Worm (Caenorhabditis elegans): ENCODE data around the gene Y38H6C.18.
"Not testable (repeated sequence)": the region's sequence is repeated elsewhere in the genome, so short reads cannot be mapped to it uniquely, and the experiment has no call there.

DNA sequence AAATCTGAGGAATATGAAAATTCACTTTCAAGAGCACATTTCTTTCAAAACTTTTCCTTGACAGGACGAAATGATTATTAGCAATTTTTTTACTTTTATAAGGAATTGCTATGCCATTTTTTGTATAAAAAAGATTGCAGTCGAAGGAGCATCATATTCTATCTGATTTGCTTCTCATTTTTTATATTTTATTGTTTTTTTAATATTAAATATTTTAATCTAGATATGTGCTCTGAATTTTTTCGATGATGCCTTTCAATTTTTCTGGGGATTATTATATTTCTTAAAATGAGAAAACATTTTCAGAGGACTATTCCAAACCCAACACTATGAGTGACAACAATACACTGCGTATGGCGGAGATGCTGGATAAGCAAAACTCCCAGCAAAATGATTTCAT lies 17.1 kb upstream of the Y38H6C.18 start, which contains the start of gene F26F2.13:
- TF ChIP-seq skn-1 (tag; optimal IDR thresholded peaks at IDR 0.05); zag-1 (tag; optimal IDR thresholded peaks at IDR 0.05); aly-2 (tag; optimal IDR thresholded peaks at IDR 0.05); nhr-11 (tag; optimal IDR thresholded peaks at IDR 0.05); mab-9 (GFP tag; IDR thresholded peaks at IDR 0.05); nhr-76 (tag; optimal IDR thresholded peaks at IDR 0.05); pqm-1 (tag; optimal IDR thresholded peaks at IDR 0.05); nhr-12 (tag; optimal IDR thresholded peaks at IDR 0.05); snpc-4 (tag; optimal IDR thresholded peaks at IDR 0.05); mep-1 (tag; optimal IDR thresholded peaks at IDR 0.05); nhr-77 (tag; optimal IDR thresholded peaks at IDR 0.05); unc-62 (GFP tag; optimal IDR thresholded peaks at IDR 0.05); elt-2 (tag; optimal IDR thresholded peaks at IDR 0.05): not testable (repeated sequence)

Data from whole organism, L1 larva.